Worm (Caenorhabditis elegans): ENCODE results near the gene nep-3.

- TF ChIP-seq ets-7 (tag; optimal IDR thresholded peaks at IDR 0.05) (no peak), ama-1 (optimal IDR thresholded peaks at IDR 0.05) (no peak), flt-1 (GFP tag; IDR thresholded peaks at IDR 0.05) (no peak), hnd-1 (tag; optimal IDR thresholded peaks at IDR 0.05) (no peak), pes-1 (GFP tag; IDR thresholded peaks at IDR 0.05) (no peak), tra-4 (tag; optimal IDR thresholded peaks at IDR 0.05) (no peak), B0310.2 (tag; optimal IDR thresholded peaks at IDR 0.05) (no peak), hmbx-1 (tag; optimal IDR thresholded peaks at IDR 0.05) (no peak), tbx-11 (GFP tag; IDR thresholded peaks at IDR 0.05) (no peak), tbx-37 (GFP tag; conservative IDR thresholded peaks at IDR 0.05) (no peak), aly-1 (tag; optimal IDR thresholded peaks at IDR 0.05) (no peak), ceh-13 (GFP tag; optimal IDR thresholded peaks at IDR 0.05) (no peak)
Observed at ce11 chrII:3911716-3912115, 34.7 kb upstream of the nep-3 start, which contains the start of gene F53C3.1.

All from whole organism, early embryonic.